Worm (Caenorhabditis elegans) whole organism, L2 larva: ENCODE measurements around the gene erg-28.

Experiments used
- C34F6.9 ChIP-seq: fragments of 150-350 bp; optimal IDR thresholded peaks from 2 replicates; lab custom pipeline; 2014; ENCODE audit warnings: missing biosample characterization, missing genetic modification characterization
- R02D3.7 ChIP-seq: fragments of 150-350 bp; optimal IDR thresholded peaks from 2 replicates; lab custom pipeline; 2014; ENCODE audit warnings: missing biosample characterization, missing genetic modification characterization
- Y55F3AM.14 ChIP-seq: fragments of 200-800 bp; sonication (Bioruptor generic); optimal IDR thresholded peaks from 2 replicates; lab custom pipeline; 2018; ENCODE audit warnings: mild to moderate bottlenecking, missing genetic modification characterization, missing compliant biosample characterization
- ZK546.5 ChIP-seq: sonication (generic microtip); optimal IDR thresholded peaks from 2 replicates; lab custom pipeline; 2017; ENCODE audit warnings: missing biosample characterization, missing genetic modification characterization
- ama-1 ChIP-seq: fragments of 150-350 bp; optimal IDR thresholded peaks from 2 replicates; lab custom pipeline; 2018; ENCODE audit warnings: inconsistent platforms
- blmp-1 ChIP-seq: sonication (generic microtip); optimal IDR thresholded peaks from 2 replicates; lab custom pipeline; 2017; ENCODE audit warnings: missing genetic modification characterization, mild to moderate bottlenecking, missing compliant biosample characterization, antibody characterized with exemption, moderate library complexity; ENCODE audit not compliant: insufficient read depth
- ceh-16 ChIP-seq: fragments of 150-350 bp; optimal IDR thresholded peaks from 2 replicates; lab custom pipeline; 2014; ENCODE audit warnings: missing biosample characterization, missing genetic modification characterization
- ceh-82 ChIP-seq: fragments of 150-350 bp; optimal IDR thresholded peaks from 2 replicates; lab custom pipeline; 2014; ENCODE audit warnings: missing biosample characterization, missing genetic modification characterization
- crh-2 ChIP-seq: sonication (generic microtip); optimal IDR thresholded peaks from 2 replicates; lab custom pipeline; 2017; ENCODE audit warnings: missing biosample characterization, missing genetic modification characterization
- dmd-4 ChIP-seq: sonication (generic microtip); optimal IDR thresholded peaks from 2 replicates; lab custom pipeline; 2017; ENCODE audit warnings: missing biosample characterization, missing genetic modification characterization
- egl-27 ChIP-seq: sonication (generic microtip); optimal IDR thresholded peaks from 3 replicates; lab custom pipeline; 2017; ENCODE audit warnings: missing biosample characterization, missing genetic modification reagents, missing genetic modification characterization
- elt-1 ChIP-seq: fragments of 150-350 bp; optimal IDR thresholded peaks from 2 replicates; lab custom pipeline; 2014; ENCODE audit warnings: missing biosample characterization, missing genetic modification characterization
- elt-3 ChIP-seq: sonication (generic microtip); optimal IDR thresholded peaks from 2 replicates; lab custom pipeline; 2017; ENCODE audit warnings: missing biosample characterization, missing genetic modification characterization
- lin-11 ChIP-seq: fragments of 150-350 bp; sonication (generic microtip); optimal IDR thresholded peaks from 2 replicates; lab custom pipeline; 2014; ENCODE audit warnings: missing biosample characterization, missing genetic modification characterization, inconsistent platforms, mixed read lengths
- lin-13 ChIP-seq: fragments of 150-350 bp; optimal IDR thresholded peaks from 2 replicates; lab custom pipeline; 2014; ENCODE audit warnings: missing biosample characterization, missing genetic modification reagents, missing genetic modification characterization
- lin-39 ChIP-seq: fragments of 150-350 bp; optimal IDR thresholded peaks from 2 replicates; lab custom pipeline; 2014; ENCODE audit warnings: missing biosample characterization, missing genetic modification reagents, missing genetic modification characterization
- lsy-2 ChIP-seq, 2 experiments: fragments of 150-350 bp in 1 of 2; sonication (generic microtip) in 1 of 2; optimal IDR thresholded peaks; 2 replicates each; lab custom pipeline; 2014 to 2017; ENCODE audit warnings: missing biosample characterization in 2 of 2, missing genetic modification characterization in 2 of 2
- mab-5 ChIP-seq: fragments of 150-350 bp; optimal IDR thresholded peaks from 2 replicates; lab custom pipeline; 2014; ENCODE audit warnings: missing biosample characterization, missing genetic modification characterization
- mbf-1 ChIP-seq: sonication (generic microtip); optimal IDR thresholded peaks from 2 replicates; lab custom pipeline; 2017; ENCODE audit warnings: missing biosample characterization, missing genetic modification characterization
- mdl-1 ChIP-seq, 2 experiments: fragments of 150-350 bp in 1 of 2; sonication (generic microtip) in 1 of 2; optimal IDR thresholded peaks; 2 replicates each; lab custom pipeline; 2017; ENCODE audit warnings: missing biosample characterization in 2 of 2, missing genetic modification characterization in 2 of 2
- nhr-10 ChIP-seq: sonication (generic microtip); optimal IDR thresholded peaks from 2 replicates; lab custom pipeline; 2017; ENCODE audit warnings: missing biosample characterization, missing genetic modification characterization
- nhr-11 ChIP-seq: fragments of 150-350 bp; optimal IDR thresholded peaks from 2 replicates; lab custom pipeline; 2014; ENCODE audit warnings: missing biosample characterization, missing genetic modification characterization
- nhr-12 ChIP-seq: fragments of 150-350 bp; optimal IDR thresholded peaks from 2 replicates; lab custom pipeline; 2014; ENCODE audit warnings: missing biosample characterization, missing genetic modification characterization
- nhr-129 ChIP-seq: fragments of 150-350 bp; optimal IDR thresholded peaks from 2 replicates; lab custom pipeline; 2014; ENCODE audit warnings: missing biosample characterization, missing genetic modification characterization
- nhr-23 ChIP-seq: fragments of 150-350 bp; optimal IDR thresholded peaks from 2 replicates; lab custom pipeline; 2014; ENCODE audit warnings: missing biosample characterization, missing genetic modification reagents, missing genetic modification characterization
- nhr-237 ChIP-seq: fragments of 150-350 bp; optimal IDR thresholded peaks from 2 replicates; lab custom pipeline; 2014; ENCODE audit warnings: missing biosample characterization, missing genetic modification characterization
- nhr-6 ChIP-seq: fragments of 150-350 bp; optimal IDR thresholded peaks from 2 replicates; lab custom pipeline; 2014; ENCODE audit warnings: missing biosample characterization, missing genetic modification characterization
- nhr-77 ChIP-seq: fragments of 150-350 bp; optimal IDR thresholded peaks from 2 replicates; lab custom pipeline; 2014; ENCODE audit warnings: missing biosample characterization, missing genetic modification characterization
- sem-4 ChIP-seq: fragments of 150-350 bp; optimal IDR thresholded peaks from 2 replicates; lab custom pipeline; 2014; ENCODE audit warnings: missing biosample characterization, missing genetic modification reagents, missing genetic modification characterization
- skn-1 ChIP-seq: sonication (generic microtip); optimal IDR thresholded peaks from 2 replicates; lab custom pipeline; 2017; ENCODE audit warnings: missing biosample characterization, missing genetic modification characterization
- sma-3 ChIP-seq: sonication (generic microtip); optimal IDR thresholded peaks from 2 replicates; lab custom pipeline; 2016; ENCODE audit warnings: missing genetic modification reagents, missing genetic modification characterization, missing compliant biosample characterization
- sma-9 ChIP-seq, 2 experiments: fragments of 150-350 bp in 1 of 2; sonication (generic microtip) in 1 of 2; optimal IDR thresholded peaks; 2 replicates each; lab custom pipeline; 2014 to 2016; ENCODE audit warnings: missing genetic modification characterization in 2 of 2, mild to moderate bottlenecking in 1 of 2, missing biosample characterization in 1 of 2, missing compliant biosample characterization in 1 of 2, missing genetic modification reagents in 1 of 2, moderate library complexity in 1 of 2
- unc-39 ChIP-seq: fragments of 150-350 bp; optimal IDR thresholded peaks from 2 replicates; lab custom pipeline; 2014; ENCODE audit warnings: missing biosample characterization, missing genetic modification characterization
- unc-55 ChIP-seq: fragments of 150-350 bp; sonication (generic microtip); optimal IDR thresholded peaks from 3 replicates; lab custom pipeline; 2014; ENCODE audit warnings: missing biosample characterization, missing genetic modification reagents, missing genetic modification characterization
- ztf-1 ChIP-seq: fragments of 200-800 bp; sonication (Bioruptor generic); conservative IDR thresholded peaks from 2 replicates; pipeline ENCODE4 v1.3.6; 2022; ENCODE audit warnings: missing genetic modification characterization, missing compliant biosample characterization
- ztf-11 ChIP-seq: sonication (generic microtip); optimal IDR thresholded peaks from 2 replicates; lab custom pipeline; 2017; ENCODE audit warnings: missing biosample characterization, missing genetic modification characterization
- ztf-4 ChIP-seq: fragments of 150-350 bp; optimal IDR thresholded peaks from 2 replicates; lab custom pipeline; 2014; ENCODE audit warnings: missing biosample characterization, missing genetic modification characterization

erg-28 gene

ce11 chrV:12570271-12570670 is 36.9 kb upstream of the erg-28 start:
- TF ChIP-seq dmd-4: no peak

ce11 chrV:12575846-12576245 is 31.4 kb upstream of the erg-28 start:
- TF ChIP-seq mab-5 (tag; lab: Kevin White, UChicago) (no peak), nhr-23 (tag; lab: Kevin White, UChicago) (no peak), elt-1 (no peak), nhr-11 (tag; lab: Kevin White, UChicago) (no peak), sem-4 (tag; lab: Kevin White, UChicago) (no peak), sma-3 (no peak), lin-39 (tag; lab: Kevin White, UChicago) (no peak), nhr-12 (tag; lab: Kevin White, UChicago) (no peak)

ce11 chrV:12576495-12576947 is 30.7 kb upstream of the erg-28 start, which contains the start of gene grl-23:
TSS of gene grl-23 (minus strand) at chrV:12576897.
- TF ChIP-seq skn-1 (tag; lab: Kevin White, UChicago): no peak
- no peak for TF ChIP-seq elt-3 (tag; lab: Kevin White, UChicago)
- TF ChIP-seq sma-9 (GFP tag; optimal IDR thresholded peaks at IDR 0.05; lab: Kevin White, UChicago): no peak
- no peak for TF ChIP-seq sma-9 (tag; optimal IDR thresholded peaks at IDR 0.05; lab: Kevin White, UChicago)
- TF ChIP-seq nhr-237 (tag; lab: Kevin White, UChicago): no peak
- no peak for TF ChIP-seq nhr-11 (tag; lab: Kevin White, UChicago)
- no peak for TF ChIP-seq ztf-4 (tag; lab: Kevin White, UChicago)
- TF ChIP-seq ceh-82 (tag; lab: Kevin White, UChicago): no peak
- TF ChIP-seq C34F6.9 (tag; lab: Kevin White, UChicago): no peak

- TF ChIP-seq ztf-1 (GFP tag; lab: Robert Waterston, UW) (no peak), ama-1 (lab: Kevin White, UChicago) (no peak), nhr-11 (tag; lab: Kevin White, UChicago) (no peak), blmp-1 (no peak), Y55F3AM.14 (GFP tag; lab: Kevin White, UChicago) (no peak)
- TF ChIP-seq, all 48 proteins: peak for 0
Measured at ce11 chrV:12579299-12579698, 27.9 kb upstream of the erg-28 start, which contains the start of gene E02A10.3. TSS of gene E02A10.3 (plus strand) at chrV:12579599.

- TF ChIP-seq unc-55 (GFP tag; lab: Kevin White, UChicago): peak; percentile 58
- TF ChIP-seq ceh-82 (tag; lab: Kevin White, UChicago): no peak
- no peak for TF ChIP-seq egl-27
Measured at ce11 chrV:12583421-12583820, 23.8 kb upstream of the erg-28 start.

ce11 chrV:12584771-12585170 is 22.4 kb upstream of the erg-28 start:
- TF ChIP-seq crh-2 (tag; lab: Kevin White, UChicago) (peak; percentile 14), nhr-6 (tag; lab: Kevin White, UChicago) (no peak), mdl-1 (tag; optimal IDR thresholded peaks at IDR 0.05; lab: Kevin White, UChicago) (no peak), ztf-4 (tag; lab: Kevin White, UChicago) (no peak), lin-11 (peak; percentile 10), nhr-10 (tag; lab: Kevin White, UChicago) (no peak), ZK546.5 (no peak), elt-3 (tag; lab: Kevin White, UChicago) (no peak), ceh-16 (tag; lab: Kevin White, UChicago) (no peak), nhr-129 (tag; lab: Kevin White, UChicago) (no peak)

ce11 chrV:12586793-12587192 is 20.4 kb upstream of the erg-28 start:
- TF ChIP-seq ama-1 (lab: Kevin White, UChicago) (no peak), ztf-1 (GFP tag; lab: Robert Waterston, UW) (no peak), nhr-6 (tag; lab: Kevin White, UChicago) (no peak), ZK546.5 (no peak), lin-13 (GFP tag; lab: Kevin White, UChicago) (no peak), ztf-11 (tag; lab: Kevin White, UChicago) (no peak), nhr-12 (tag; lab: Kevin White, UChicago) (no peak), unc-39 (no peak), sma-3 (no peak), mbf-1 (no peak), lin-11 (no peak), skn-1 (tag; lab: Kevin White, UChicago) (no peak), ceh-16 (tag; lab: Kevin White, UChicago) (no peak), ceh-82 (tag; lab: Kevin White, UChicago) (no peak), nhr-11 (tag; lab: Kevin White, UChicago) (no peak), lsy-2 (tag; optimal IDR thresholded peaks at IDR 0.05; lab: Kevin White, UChicago) (no peak), R02D3.7 (tag; lab: Kevin White, UChicago) (no peak), nhr-77 (tag; lab: Kevin White, UChicago) (no peak)
- TF ChIP-seq, all 48 proteins: peak for 0
